Worm (Caenorhabditis elegans) whole organism, mixed stage, embryonic: Measurements from ENCODE around the gene pqm-1.
A peak's percentile ranks its signal among the peaks of the same experiment; 100 is the strongest.

ENCODE experiments used
- M03D4.4 ChIP-seq: sonication (generic microtip); optimal IDR thresholded peaks from 2 replicates; lab custom pipeline; 2017; ENCODE audit warnings: mild to moderate bottlenecking, missing genetic modification characterization, missing compliant biosample characterization
- bed-3 ChIP-seq: fragments of 200-800 bp; sonication (Bioruptor generic); optimal IDR thresholded peaks from 3 replicates; lab custom pipeline; 2018; ENCODE audit warnings: mild to moderate bottlenecking, missing genetic modification characterization, moderate library complexity, missing compliant biosample characterization
- blmp-1 ChIP-seq: fragments of 150-350 bp; optimal IDR thresholded peaks from 2 replicates; lab custom pipeline; 2014; ENCODE audit warnings: missing biosample characterization, missing genetic modification characterization
- ceh-39 ChIP-seq: fragments of 150-350 bp; optimal IDR thresholded peaks from 2 replicates; lab custom pipeline; 2014; ENCODE audit warnings: missing biosample characterization, missing genetic modification characterization
- ceh-43 ChIP-seq: fragments of 200-800 bp; sonication (Bioruptor generic); optimal IDR thresholded peaks from 2 replicates; lab custom pipeline; 2018; ENCODE audit warnings: mild to moderate bottlenecking, missing genetic modification characterization, moderate library complexity, missing compliant biosample characterization
- ceh-83 ChIP-seq: fragments of 200-800 bp; sonication (Bioruptor generic); optimal IDR thresholded peaks from 2 replicates; lab custom pipeline; 2018; ENCODE audit warnings: mild to moderate bottlenecking, missing genetic modification characterization, missing compliant biosample characterization
- ces-1 ChIP-seq: fragments of 150-350 bp; optimal IDR thresholded peaks from 2 replicates; lab custom pipeline; 2014; ENCODE audit warnings: missing biosample characterization, missing genetic modification reagents, missing genetic modification characterization
- cnd-1 ChIP-seq: fragments of 200-800 bp; sonication (Bioruptor generic); optimal IDR thresholded peaks from 2 replicates; lab custom pipeline; 2018; ENCODE audit warnings: mild to moderate bottlenecking, missing genetic modification characterization, missing compliant biosample characterization
- drap-1 ChIP-seq: fragments of 200-800 bp; sonication (Bioruptor generic); optimal IDR thresholded peaks from 3 replicates; lab custom pipeline; 2018; ENCODE audit warnings: mild to moderate bottlenecking, missing genetic modification characterization, missing compliant biosample characterization
- elt-1 ChIP-seq: sonication (generic microtip); optimal IDR thresholded peaks from 2 replicates; lab custom pipeline; 2017; ENCODE audit warnings: missing genetic modification characterization, mild to moderate bottlenecking, missing compliant biosample characterization, antibody characterized with exemption, moderate library complexity, borderline replicate concordance; ENCODE audit not compliant: insufficient read depth
- elt-3 ChIP-seq: fragments of 150-350 bp; optimal IDR thresholded peaks from 2 replicates; lab custom pipeline; 2014; ENCODE audit warnings: missing biosample characterization, missing genetic modification characterization
- flh-1 ChIP-seq: fragments of 200-800 bp; sonication (Bioruptor generic); optimal IDR thresholded peaks from 2 replicates; lab custom pipeline; 2018; ENCODE audit warnings: mild to moderate bottlenecking, missing genetic modification characterization, moderate library complexity, missing compliant biosample characterization
- ham-2 ChIP-seq: fragments of 200-800 bp; sonication (Bioruptor generic); optimal IDR thresholded peaks from 2 replicates; lab custom pipeline; 2018; ENCODE audit warnings: mild to moderate bottlenecking, missing genetic modification characterization, missing compliant biosample characterization
- hlh-1 ChIP-seq: fragments of 150-350 bp; optimal IDR thresholded peaks from 2 replicates; lab custom pipeline; 2014; ENCODE audit warnings: missing biosample characterization, missing genetic modification reagents, missing genetic modification characterization
- lin-13 ChIP-seq: fragments of 150-350 bp; optimal IDR thresholded peaks from 2 replicates; lab custom pipeline; 2014; ENCODE audit warnings: missing biosample characterization, missing genetic modification characterization
- lin-32 ChIP-seq: fragments of 200-800 bp; sonication (Bioruptor generic); optimal IDR thresholded peaks from 2 replicates; lab custom pipeline; 2018; ENCODE audit warnings: mild to moderate bottlenecking, missing genetic modification characterization, missing compliant biosample characterization
- lsy-2 ChIP-seq: fragments of 150-350 bp; optimal IDR thresholded peaks from 2 replicates; lab custom pipeline; 2014; ENCODE audit warnings: missing biosample characterization, missing genetic modification characterization
- mab-5 ChIP-seq: fragments of 150-350 bp; optimal IDR thresholded peaks from 2 replicates; lab custom pipeline; 2014; ENCODE audit warnings: missing biosample characterization, missing genetic modification characterization
- mep-1 ChIP-seq: fragments of 150-350 bp; optimal IDR thresholded peaks from 2 replicates; lab custom pipeline; 2017; ENCODE audit warnings: missing biosample characterization, missing genetic modification reagents, missing genetic modification characterization, inconsistent platforms
- mls-2 ChIP-seq: sonication (generic microtip); optimal IDR thresholded peaks from 2 replicates; lab custom pipeline; 2016; ENCODE audit warnings: mild to moderate bottlenecking, missing genetic modification characterization, moderate library complexity, missing compliant biosample characterization
- nhr-12 ChIP-seq: fragments of 150-350 bp; optimal IDR thresholded peaks from 2 replicates; lab custom pipeline; 2014; ENCODE audit warnings: missing biosample characterization, missing genetic modification characterization
- nhr-2 ChIP-seq: fragments of 150-350 bp; optimal IDR thresholded peaks from 2 replicates; lab custom pipeline; 2014; ENCODE audit warnings: missing biosample characterization, missing genetic modification characterization
- nhr-237 ChIP-seq: fragments of 150-350 bp; optimal IDR thresholded peaks from 2 replicates; lab custom pipeline; 2014; ENCODE audit warnings: missing biosample characterization, missing genetic modification characterization
- nhr-28 ChIP-seq: fragments of 150-350 bp; optimal IDR thresholded peaks from 2 replicates; lab custom pipeline; 2014; ENCODE audit warnings: missing biosample characterization, missing genetic modification characterization
- nhr-76 ChIP-seq: sonication (generic microtip); optimal IDR thresholded peaks from 2 replicates; lab custom pipeline; 2017; ENCODE audit warnings: missing biosample characterization, missing genetic modification characterization
- pha-4 ChIP-seq: fragments of 150-350 bp; optimal IDR thresholded peaks from 2 replicates; lab custom pipeline; 2018; ENCODE audit warnings: missing biosample characterization, missing genetic modification reagents, missing genetic modification characterization
- sem-2 ChIP-seq: fragments of 200-800 bp; sonication (Bioruptor generic); optimal IDR thresholded peaks from 2 replicates; lab custom pipeline; 2018; ENCODE audit warnings: mild to moderate bottlenecking, missing genetic modification characterization, missing compliant biosample characterization
- snpc-4 ChIP-seq: fragments of 150-350 bp; optimal IDR thresholded peaks from 2 replicates; lab custom pipeline; 2014; ENCODE audit warnings: missing biosample characterization, missing genetic modification characterization
- sptf-1 ChIP-seq: sonication (generic microtip); optimal IDR thresholded peaks from 2 replicates; lab custom pipeline; 2017; ENCODE audit warnings: mild to moderate bottlenecking, missing genetic modification characterization, moderate library complexity, missing compliant biosample characterization
- tbx-8 ChIP-seq: fragments of 200-800 bp; sonication (Bioruptor generic); optimal IDR thresholded peaks from 2 replicates; lab custom pipeline; 2018; ENCODE audit warnings: mild to moderate bottlenecking, missing genetic modification characterization, moderate library complexity, missing compliant biosample characterization
- unc-120 ChIP-seq: sonication (generic microtip); optimal IDR thresholded peaks from 2 replicates; lab custom pipeline; 2017; ENCODE audit warnings: missing genetic modification characterization, missing compliant biosample characterization; ENCODE audit not compliant: poor library complexity, severe bottlenecking
- unc-39 ChIP-seq: fragments of 150-350 bp; optimal IDR thresholded peaks from 2 replicates; lab custom pipeline; 2014; ENCODE audit warnings: missing biosample characterization, missing genetic modification characterization
- unc-62 ChIP-seq: fragments of 150-350 bp; optimal IDR thresholded peaks from 2 replicates; lab custom pipeline; 2014; ENCODE audit warnings: missing biosample characterization, missing genetic modification reagents, missing genetic modification characterization
- zip-8 ChIP-seq: fragments of 150-350 bp; optimal IDR thresholded peaks from 2 replicates; lab custom pipeline; 2014; ENCODE audit warnings: missing biosample characterization, missing genetic modification characterization
- ztf-11 ChIP-seq: fragments of 150-350 bp; optimal IDR thresholded peaks from 2 replicates; lab custom pipeline; 2014; ENCODE audit warnings: missing biosample characterization, missing genetic modification characterization

Gene pqm-1

DNA sequence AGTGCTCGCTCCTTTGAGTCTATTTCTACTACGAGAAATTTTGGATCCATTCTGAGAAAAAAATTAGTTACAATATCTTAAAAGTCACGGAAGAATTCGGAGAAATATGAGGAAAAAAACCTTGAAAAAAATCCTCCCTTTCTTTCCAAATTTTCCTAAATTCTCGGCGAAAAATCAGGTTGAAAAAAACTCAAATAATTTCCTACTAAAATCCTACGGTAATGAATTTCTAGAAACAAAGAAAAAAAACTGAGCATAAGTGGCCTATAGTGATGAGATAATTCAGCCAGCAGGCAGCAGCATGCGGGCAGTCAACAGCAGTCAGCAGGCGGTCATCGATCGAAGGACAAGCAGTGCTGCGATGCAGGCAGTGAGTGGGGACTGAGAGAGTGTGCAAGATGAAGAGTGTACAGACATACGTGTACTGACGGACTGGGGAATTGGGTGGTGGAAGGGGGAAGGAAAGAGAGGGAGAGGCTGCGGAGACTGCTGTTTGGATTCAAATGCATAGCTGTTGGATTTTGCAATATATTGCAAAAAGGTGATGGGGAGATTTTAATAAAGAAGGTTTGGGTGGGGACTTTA, 32.5 kb upstream of the pqm-1 start, which contains the start of gene lir-3:
Gene lir-3, minus strand, starts transcription at position 51 of the 585 bp plus-strand sequence.
- TF ChIP-seq ces-1 (GFP tag; lab: Kevin White, UChicago) (peak; percentile 15), M03D4.4 (no peak), ceh-83 (GFP tag; lab: Kevin White, UChicago) (no peak), nhr-28 (tag; lab: Kevin White, UChicago) (no peak), lsy-2 (tag; lab: Kevin White, UChicago) (no peak), ham-2 (peak; percentile 48), bed-3 (GFP tag; lab: Kevin White, UChicago) (no peak), unc-120 (peak; percentile 11), tbx-8 (GFP tag; lab: Kevin White, UChicago) (no peak), cnd-1 (tag; lab: Kevin White, UChicago) (peak; percentile 19), blmp-1 (tag; lab: Kevin White, UChicago) (no peak), lin-13 (tag; lab: Kevin White, UChicago) (no peak), elt-3 (tag; lab: Kevin White, UChicago) (no peak), snpc-4 (tag; lab: Kevin White, UChicago) (no peak), flh-1 (no peak), hlh-1 (tag; lab: Kevin White, UChicago) (peak; percentile 48), mls-2 (tag; lab: Kevin White, UChicago) (peak; percentile 21), ceh-39 (tag; lab: Kevin White, UChicago) (no peak), sptf-1 (tag; lab: Kevin White, UChicago) (no peak), unc-62 (no peak), nhr-12 (no peak), ceh-43 (GFP tag; lab: Kevin White, UChicago) (no peak), mep-1 (tag; lab: Kevin White, UChicago) (peak; percentile 0), nhr-237 (tag; lab: Kevin White, UChicago) (no peak), nhr-76 (tag; lab: Kevin White, UChicago) (no peak), mab-5 (tag; lab: Kevin White, UChicago) (no peak), unc-39 (tag; lab: Kevin White, UChicago) (no peak), sem-2 (GFP tag; lab: Kevin White, UChicago) (no peak), ztf-11 (tag; lab: Kevin White, UChicago) (no peak), pha-4 (tag; lab: Kevin White, UChicago) (no peak), drap-1 (peak; percentile 21), zip-8 (no peak), lin-32 (peak; percentile 34), nhr-2 (no peak), elt-1 (tag; lab: Kevin White, UChicago) (no peak)

DNA sequence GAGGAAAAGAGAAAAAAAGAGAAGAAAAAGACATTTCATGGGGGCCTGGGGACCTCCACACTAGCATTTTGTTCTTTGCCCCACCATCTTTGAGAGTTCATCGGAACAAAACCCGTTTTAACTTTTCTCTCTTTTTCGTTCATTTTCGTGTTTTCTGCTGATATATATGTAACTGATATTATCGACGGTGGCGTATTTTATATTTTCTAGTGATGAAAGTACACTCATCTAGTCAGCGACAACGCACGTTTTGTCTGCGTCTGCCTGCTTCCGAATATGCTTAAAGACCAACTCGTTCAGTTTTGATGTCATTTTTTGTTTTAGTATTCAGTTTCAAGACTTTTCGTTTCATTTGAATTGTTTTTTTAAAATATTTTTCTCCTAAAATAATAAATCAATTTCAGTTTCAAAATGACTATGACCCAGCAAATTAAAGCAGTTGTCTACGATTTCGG, 28.9 kb upstream of the pqm-1 start, which contains the start of gene bigr-1:
Gene bigr-1, plus strand, starts transcription at position 405 of the 455 bp plus-strand sequence.
- TF ChIP-seq ham-2 = no peak
- TF ChIP-seq elt-1 (tag; lab: Kevin White, UChicago) = no peak
- TF ChIP-seq M03D4.4 = no peak
- no peak for TF ChIP-seq blmp-1 (tag; lab: Kevin White, UChicago)
- no peak for TF ChIP-seq sem-2 (GFP tag; lab: Kevin White, UChicago)
- TF ChIP-seq ces-1 (GFP tag; lab: Kevin White, UChicago) = no peak
- TF ChIP-seq bed-3 (GFP tag; lab: Kevin White, UChicago) = no peak
- no peak for TF ChIP-seq elt-3 (tag; lab: Kevin White, UChicago)
- no peak for TF ChIP-seq unc-62
- no peak for TF ChIP-seq unc-39 (tag; lab: Kevin White, UChicago)

DNA sequence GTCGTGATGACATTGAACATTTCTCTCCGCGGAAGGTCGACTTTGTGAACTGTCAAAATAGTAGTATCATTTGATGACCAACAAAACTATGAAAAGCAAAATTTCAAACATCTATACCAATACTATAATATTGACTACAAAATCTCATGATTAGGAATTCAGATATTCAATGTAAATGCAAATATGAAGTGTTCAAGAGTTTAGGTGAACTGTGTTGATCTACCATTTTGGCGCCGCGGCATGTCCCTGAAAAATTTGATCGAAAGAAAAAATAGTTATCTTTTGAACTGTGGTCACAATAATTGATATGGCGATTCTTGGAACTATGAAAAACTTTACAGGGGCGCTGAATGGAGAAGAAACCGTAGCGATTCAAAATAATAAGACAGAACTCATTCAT, 26.3 kb upstream of the pqm-1 start:
- TF ChIP-seq lsy-2 (tag; lab: Kevin White, UChicago) (no peak), sptf-1 (tag; lab: Kevin White, UChicago) (no peak), nhr-28 (tag; lab: Kevin White, UChicago) (no peak), mep-1 (tag; lab: Kevin White, UChicago) (no peak), flh-1 (no peak), bed-3 (GFP tag; lab: Kevin White, UChicago) (no peak), ham-2 (no peak), unc-39 (tag; lab: Kevin White, UChicago) (no peak), elt-1 (tag; lab: Kevin White, UChicago) (no peak), ztf-11 (tag; lab: Kevin White, UChicago) (no peak), drap-1 (no peak), nhr-12 (no peak), zip-8 (no peak)
